Fruit fly (Drosophila melanogaster): Measurements from ENCODE around the gene msl-1.

Gene msl-1

dm6 chr2L:18665952-18666606 is 22.5 kb downstream of the msl-1 start:
- no peak for TF ChIP-seq scrt (GFP tag; optimal IDR thresholded peaks at IDR 0.05)
- TF ChIP-seq CG13287 (GFP tag; IDR thresholded peaks at IDR 0.05; ENCODE audit: partially characterized antibody): peak; percentile 40; the same call in 1 of the 2 replicates
- TF ChIP-seq CG33557 (GFP tag; optimal IDR thresholded peaks at IDR 0.05): no peak
- no peak for TF ChIP-seq CG2120 (GFP tag; optimal IDR thresholded peaks at IDR 0.05)
- 0 out of 3 replicates have a peak, but pooled peaks have one; percentile 25 for TF ChIP-seq vnd (GFP tag; IDR thresholded peaks at IDR 0.05; ENCODE audit: partially characterized antibody)
- no peak for TF ChIP-seq schlank (tag; optimal IDR thresholded peaks at IDR 0.05)
- no peak for TF ChIP-seq dimm (GFP tag; IDR thresholded peaks at IDR 0.05)
- TF ChIP-seq CG15514 (GFP tag; optimal IDR thresholded peaks at IDR 0.05): peak; percentile 45
- TF ChIP-seq CG2129 (GFP tag; IDR thresholded peaks at IDR 0.05; ENCODE audit: partially characterized antibody): no peak
- no peak for TF ChIP-seq Nf-YA (GFP tag; IDR thresholded peaks at IDR 0.05)
- TF ChIP-seq H2.0 (GFP tag; IDR thresholded peaks at IDR 0.05): peak; percentile 50; the same call in 1 of the 2 replicates
- peak; percentile 45 for TF ChIP-seq CG15601 (tag; optimal IDR thresholded peaks at IDR 0.05)
- peak; percentile 35 for TF ChIP-seq CG18262 (tag; optimal IDR thresholded peaks at IDR 0.05)
- no peak for TF ChIP-seq hkb (optimal IDR thresholded peaks at IDR 0.05)
- no peak for TF ChIP-seq hkb (GFP tag; IDR thresholded peaks at IDR 0.05)
- TF ChIP-seq pros (GFP tag; optimal IDR thresholded peaks at IDR 0.05): no peak
- no peak for TF ChIP-seq sr (GFP tag; IDR thresholded peaks at IDR 0.05)
- TF ChIP-seq exex (tag; optimal IDR thresholded peaks at IDR 0.05): no peak
- TF ChIP-seq wor (GFP tag; IDR thresholded peaks at IDR 0.05): no peak
- TF ChIP-seq chm (GFP tag; IDR thresholded peaks at IDR 0.05): no peak
- no peak for TF ChIP-seq twi (tag; optimal IDR thresholded peaks at IDR 0.05)
- TF ChIP-seq fd102C (GFP tag; optimal IDR thresholded peaks at IDR 0.05): no peak
- TF ChIP-seq chinmo (GFP tag; IDR thresholded peaks at IDR 0.05; ENCODE audit: partially characterized antibody): 0 out of 4 replicates have a peak, but pooled peaks have one; percentile 48
- no peak for TF ChIP-seq CG10209 (GFP tag; optimal IDR thresholded peaks at IDR 0.05)
- no peak for TF ChIP-seq CG13296 (GFP tag; optimal IDR thresholded peaks at IDR 0.05)
- no peak for TF ChIP-seq CG3281 (GFP tag; optimal IDR thresholded peaks at IDR 0.05)
- peak; percentile 43 for TF ChIP-seq CG10979 (tag; optimal IDR thresholded peaks at IDR 0.05)
- no peak for TF ChIP-seq CG10462 (GFP tag; optimal IDR thresholded peaks at IDR 0.05)
- no peak for TF ChIP-seq CG10274 (GFP tag; optimal IDR thresholded peaks at IDR 0.05)
- TF ChIP-seq CG4424 (GFP tag; optimal IDR thresholded peaks at IDR 0.05): peak; percentile 34
- peak; percentile 92 for TF ChIP-seq Ets65A (GFP tag)
- no peak for TF ChIP-seq CG8359 (GFP tag; optimal IDR thresholded peaks at IDR 0.05; ENCODE audit: borderline replicate concordance)
- peak; percentile 19 for TF ChIP-seq CG18619 (GFP tag; optimal IDR thresholded peaks at IDR 0.05)
- peak; percentile 37 for TF ChIP-seq CG17802 (tag; optimal IDR thresholded peaks at IDR 0.05)
- no peak for TF ChIP-seq CG15479 (GFP tag; optimal IDR thresholded peaks at IDR 0.05)
- TF ChIP-seq nom (GFP tag; optimal IDR thresholded peaks at IDR 0.05): no peak
- no peak for TF ChIP-seq CG3065 (GFP tag; optimal IDR thresholded peaks at IDR 0.05)
- TF ChIP-seq B-H2 (GFP tag; optimal IDR thresholded peaks at IDR 0.05): no peak
- TF ChIP-seq CG17912 (GFP tag; optimal IDR thresholded peaks at IDR 0.05): no peak
- TF ChIP-seq mld (GFP tag; IDR thresholded peaks at IDR 0.05; ENCODE audit: partially characterized antibody): no peak
- TF ChIP-seq CG14050 (GFP tag; IDR thresholded peaks at IDR 0.05): peak; percentile 33; the same call in 1 of the 3 replicates
- no peak for TF ChIP-seq CG12299 (tag; optimal IDR thresholded peaks at IDR 0.05)
- TF ChIP-seq fru (optimal IDR thresholded peaks at IDR 0.05): no peak
- no peak for TF ChIP-seq CG15269 (tag; optimal IDR thresholded peaks at IDR 0.05)
- TF ChIP-seq dmrt11E (tag; optimal IDR thresholded peaks at IDR 0.05): peak; percentile 2
- no peak for TF ChIP-seq lbe (GFP tag; optimal IDR thresholded peaks at IDR 0.05)
- no peak for TF ChIP-seq CG7928 (GFP tag; optimal IDR thresholded peaks at IDR 0.05)
- no peak for TF ChIP-seq NK7.1 (GFP tag; optimal IDR thresholded peaks at IDR 0.05)
- peak in 1 of 2 experiments; percentile 39 for TF ChIP-seq insv (GFP tag; optimal IDR thresholded peaks at IDR 0.05)
